Worm (Caenorhabditis elegans): ENCODE measurements around the gene F40G9.19.

ce11 chrIII:165390-165789 is 8.2 kb upstream of the F40G9.19 start, which contains the start of gene F40G9.7:
- no peak for TF ChIP-seq ref-2 (tag; optimal IDR thresholded peaks at IDR 0.05)
- TF ChIP-seq hlh-6 (tag; optimal IDR thresholded peaks at IDR 0.05), result no peak
- TF ChIP-seq ahr-1 (tag; optimal IDR thresholded peaks at IDR 0.05), result no peak
- no peak for TF ChIP-seq unc-55 (GFP tag; optimal IDR thresholded peaks at IDR 0.05)
- TF ChIP-seq fkh-10 (GFP tag; optimal IDR thresholded peaks at IDR 0.05), result no peak
- TF ChIP-seq hlh-15 (tag; optimal IDR thresholded peaks at IDR 0.05), result no peak
- no peak for TF ChIP-seq sox-4 (tag; optimal IDR thresholded peaks at IDR 0.05)
- TF ChIP-seq nfya-1 (tag; optimal IDR thresholded peaks at IDR 0.05), result no peak
